Fruit fly (Drosophila melanogaster): Measurements from ENCODE around the gene CG11786.

The CG11786 gene

dm6 chr3R:25004763-25005162 lies 41.4 kb upstream of the CG11786 start (continued):
- TF ChIP-seq CG17568 (GFP tag; optimal IDR thresholded peaks at IDR 0.05), result no peak
- no peak for TF ChIP-seq CG13287 (GFP tag; IDR thresholded peaks at IDR 0.05; ENCODE audit: partially characterized antibody)
- TF ChIP-seq grn (GFP tag; optimal IDR thresholded peaks at IDR 0.05), result no peak
- TF ChIP-seq CG11723 (GFP tag; optimal IDR thresholded peaks at IDR 0.05), result peak; percentile 6
- no peak for TF ChIP-seq Adf1 (GFP tag; IDR thresholded peaks at IDR 0.05)
- peak; percentile 36 for TF ChIP-seq CG15514 (GFP tag; optimal IDR thresholded peaks at IDR 0.05)
- TF ChIP-seq kay (GFP tag; optimal IDR thresholded peaks at IDR 0.05), result no peak
- TF ChIP-seq ac (GFP tag; optimal IDR thresholded peaks at IDR 0.05), result no peak
- TF ChIP-seq CG15011 (GFP tag; optimal IDR thresholded peaks at IDR 0.05), result no peak
- TF ChIP-seq CG12391 (tag; optimal IDR thresholded peaks at IDR 0.05), result peak; percentile 54
- peak; percentile 26; the same call in 1 of the 3 replicates for TF ChIP-seq Mrtf (GFP tag; IDR thresholded peaks at IDR 0.05)
- TF ChIP-seq sens-2 (GFP tag; IDR thresholded peaks at IDR 0.05), result no peak
- TF ChIP-seq wdn (GFP tag; IDR thresholded peaks at IDR 0.05), result no peak
- TF ChIP-seq fd102C (GFP tag; optimal IDR thresholded peaks at IDR 0.05), result no peak
- no peak for TF ChIP-seq nom (GFP tag; optimal IDR thresholded peaks at IDR 0.05)
- TF ChIP-seq Hmr (GFP tag; optimal IDR thresholded peaks at IDR 0.05), result no peak
- peak; percentile 60 for TF ChIP-seq CG14050 (GFP tag; IDR thresholded peaks at IDR 0.05)
- no peak for TF ChIP-seq bowl (GFP tag; IDR thresholded peaks at IDR 0.05)
- TF ChIP-seq CG7372 (GFP tag; IDR thresholded peaks at IDR 0.05), result no peak
- TF ChIP-seq E2f2 (GFP tag; IDR thresholded peaks at IDR 0.05), result peak; percentile 16; the same call in 1 of the 2 replicates
- no peak for TF ChIP-seq Bteb2 (GFP tag; optimal IDR thresholded peaks at IDR 0.05)
- TF ChIP-seq CG31441 (GFP tag; IDR thresholded peaks at IDR 0.05), result 0 out of 2 replicates have a peak, but pooled peaks have one; percentile 35
- no peak for TF ChIP-seq maf-S (GFP tag; optimal IDR thresholded peaks at IDR 0.05)
- TF ChIP-seq Dref (GFP tag; IDR thresholded peaks at IDR 0.05), result no peak
- no peak for TF ChIP-seq salm (tag; optimal IDR thresholded peaks at IDR 0.05)
- TF ChIP-seq nerfin-1 (tag; optimal IDR thresholded peaks at IDR 0.05), result no peak
- TF ChIP-seq MESR4 (GFP tag; optimal IDR thresholded peaks at IDR 0.05), result no peak
- TF ChIP-seq Atf3 (GFP tag; optimal IDR thresholded peaks at IDR 0.05), result no peak
- TF ChIP-seq Hey (tag; optimal IDR thresholded peaks at IDR 0.05), result no peak
- no peak for TF ChIP-seq CG10147 (GFP tag; optimal IDR thresholded peaks at IDR 0.05)
- TF ChIP-seq luna (GFP tag; optimal IDR thresholded peaks at IDR 0.05), result no peak
- TF ChIP-seq jing (GFP tag; optimal IDR thresholded peaks at IDR 0.05), result peak; percentile 62
- TF ChIP-seq CG3847 (GFP tag; IDR thresholded peaks at IDR 0.05), result peak; percentile 23; the same call in 1 of the 2 replicates
- no peak for TF ChIP-seq Elba2 (GFP tag; optimal IDR thresholded peaks at IDR 0.05)
- TF ChIP-seq Side (GFP tag; optimal IDR thresholded peaks at IDR 0.05), result no peak
- no peak for TF ChIP-seq C15 (GFP tag; IDR thresholded peaks at IDR 0.05)
- no peak for TF ChIP-seq CrebB (tag; optimal IDR thresholded peaks at IDR 0.05)
- peak; percentile 66 for TF ChIP-seq Six4 (GFP tag; optimal IDR thresholded peaks at IDR 0.05)
- TF ChIP-seq mld (GFP tag; IDR thresholded peaks at IDR 0.05; ENCODE audit: partially characterized antibody), result no peak
- TF ChIP-seq CG31365 (tag; optimal IDR thresholded peaks at IDR 0.05), result no peak
- no peak for TF ChIP-seq CG16815 (GFP tag; optimal IDR thresholded peaks at IDR 0.05)
- TF ChIP-seq Xbp1 (GFP tag; optimal IDR thresholded peaks at IDR 0.05), result peak; percentile 72
- no peak for TF ChIP-seq Hr39 (optimal IDR thresholded peaks at IDR 0.05)
- no peak for TF ChIP-seq sima (GFP tag; optimal IDR thresholded peaks at IDR 0.05)
- TF ChIP-seq CG11398 (GFP tag; optimal IDR thresholded peaks at IDR 0.05), result peak; percentile 11
- no peak for TF ChIP-seq CG13296 (GFP tag; optimal IDR thresholded peaks at IDR 0.05)
- TF ChIP-seq dm (GFP tag; optimal IDR thresholded peaks at IDR 0.05), result peak; percentile 6
- TF ChIP-seq NfI (GFP tag; optimal IDR thresholded peaks at IDR 0.05), result peak; percentile 44
- peak; percentile 60; the same call in 2 of the 3 replicates for TF ChIP-seq B-H1 (GFP tag; IDR thresholded peaks at IDR 0.05)
- no peak for TF ChIP-seq NC2β (GFP tag; optimal IDR thresholded peaks at IDR 0.05)
- TF ChIP-seq CG10462 (GFP tag; optimal IDR thresholded peaks at IDR 0.05), result peak; percentile 1
- TF ChIP-seq CG33213 (GFP tag; optimal IDR thresholded peaks at IDR 0.05), result peak; percentile 9

All from whole organism, embryonic.